Worm (Caenorhabditis elegans): ENCODE results near the gene C14A11.6.

DNA sequence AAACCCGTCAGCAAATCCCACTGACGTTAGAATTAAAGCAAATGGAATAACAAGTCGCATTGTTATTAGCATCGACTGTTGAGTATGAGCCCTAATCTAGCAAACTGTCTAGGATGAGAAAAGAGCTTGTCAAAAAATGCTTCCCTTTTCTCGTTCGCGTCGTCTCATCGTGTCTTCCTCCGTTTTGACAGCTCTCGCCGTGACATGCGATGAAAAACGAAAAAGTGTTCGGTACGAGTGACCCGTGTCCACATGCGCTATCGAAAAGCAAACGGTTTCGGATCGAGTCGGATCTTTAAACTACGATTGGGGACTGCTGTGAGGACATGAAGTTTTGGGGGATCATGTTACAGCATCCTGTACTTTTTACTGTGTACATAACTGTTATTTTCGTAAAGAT is 48.4 kb upstream of the C14A11.6 start, which contains the start of gene comt-1:
- TF ChIP-seq him-1 (tag; optimal IDR thresholded peaks at IDR 0.05) = no peak
- no peak for TF ChIP-seq dao-5 (tag; optimal IDR thresholded peaks at IDR 0.05)
